Worm (Caenorhabditis elegans): ENCODE data around the gene C06E1.11.
A peak's percentile ranks its signal among the peaks of the same experiment; 100 is the strongest.

The C06E1.11 gene

ce11 chrIII:8589195-8589594, 27.3 kb downstream of the C06E1.11 start, which contains the start of gene fip-3:
Gene fip-3 (minus strand): TSS chrIII:8589488.
- no peak for TF ChIP-seq che-1 (tag; optimal IDR thresholded peaks at IDR 0.05)
- no peak for TF ChIP-seq eyg-1 (tag; optimal IDR thresholded peaks at IDR 0.05)
- no peak for TF ChIP-seq nhr-232 (tag; optimal IDR thresholded peaks at IDR 0.05)
- no peak for TF ChIP-seq ceh-6 (GFP tag; optimal IDR thresholded peaks at IDR 0.05)
- TF ChIP-seq ceh-34 (tag; optimal IDR thresholded peaks at IDR 0.05), result no peak
- no peak for TF ChIP-seq hlh-30 (tag; optimal IDR thresholded peaks at IDR 0.05; ENCODE audit: insufficient read depth)
- TF ChIP-seq madf-2 (tag; optimal IDR thresholded peaks at IDR 0.05), result no peak
- no peak for TF ChIP-seq lin-11 (tag; optimal IDR thresholded peaks at IDR 0.05)
- no peak for TF ChIP-seq elt-4 (tag; optimal IDR thresholded peaks at IDR 0.05)
- TF ChIP-seq F13H6.1 (tag; optimal IDR thresholded peaks at IDR 0.05), result no peak
- TF ChIP-seq tbx-2 (tag; optimal IDR thresholded peaks at IDR 0.05), result no peak

- TF ChIP-seq ceh-2 (tag; optimal IDR thresholded peaks at IDR 0.05) (no peak), hlh-15 (tag; optimal IDR thresholded peaks at IDR 0.05) (no peak), ceh-31 (tag; optimal IDR thresholded peaks at IDR 0.05) (peak; percentile 7), ceh-6 (GFP tag; optimal IDR thresholded peaks at IDR 0.05) (no peak), ceh-34 (tag; optimal IDR thresholded peaks at IDR 0.05) (no peak), pqm-1 (tag; optimal IDR thresholded peaks at IDR 0.05) (no peak), ets-4 (tag; optimal IDR thresholded peaks at IDR 0.05) (no peak), ceh-48 (tag; optimal IDR thresholded peaks at IDR 0.05) (no peak), hlh-6 (tag; optimal IDR thresholded peaks at IDR 0.05) (no peak), unc-42 (tag; optimal IDR thresholded peaks at IDR 0.05) (peak; percentile 95), tbx-7 (tag; optimal IDR thresholded peaks at IDR 0.05) (no peak), madf-2 (tag; optimal IDR thresholded peaks at IDR 0.05) (no peak), syd-9 (tag; optimal IDR thresholded peaks at IDR 0.05) (no peak), nfya-1 (tag; optimal IDR thresholded peaks at IDR 0.05) (peak; percentile 35), lim-6 (tag; optimal IDR thresholded peaks at IDR 0.05) (peak; percentile 35), pha-2 (tag; optimal IDR thresholded peaks at IDR 0.05) (no peak), fkh-10 (GFP tag; optimal IDR thresholded peaks at IDR 0.05) (peak; percentile 27), tbx-2 (tag; optimal IDR thresholded peaks at IDR 0.05) (peak; percentile 19), ceh-18 (tag; optimal IDR thresholded peaks at IDR 0.05) (no peak), ttx-3 (tag; optimal IDR thresholded peaks at IDR 0.05) (no peak), nhr-11 (tag; optimal IDR thresholded peaks at IDR 0.05) (no peak)
These were observed 27.8 kb downstream of the C06E1.11 start, which contains the start of gene glr-1 for ce11 chrIII:8588592-8589153. Gene glr-1 (minus strand): TSS chrIII:8588642.

ce11 chrIII:8580802-8581201, 35.7 kb downstream of the C06E1.11 start, which contains the start of gene doxa-1:
Gene doxa-1 (plus strand): TSS chrIII:8581102.
- TF ChIP-seq nhr-11 (tag; optimal IDR thresholded peaks at IDR 0.05) (no peak), T23F11.4 (GFP tag; optimal IDR thresholded peaks at IDR 0.05) (no peak), pag-3 (tag; optimal IDR thresholded peaks at IDR 0.05; ENCODE audit: borderline replicate concordance) (no peak), ceh-18 (tag; optimal IDR thresholded peaks at IDR 0.05) (no peak), ceh-9 (tag; optimal IDR thresholded peaks at IDR 0.05) (no peak), elt-4 (tag; optimal IDR thresholded peaks at IDR 0.05) (no peak), ama-1 (optimal IDR thresholded peaks at IDR 0.05) (no peak), tbx-7 (tag; optimal IDR thresholded peaks at IDR 0.05) (no peak), hlh-13 (GFP tag; optimal IDR thresholded peaks at IDR 0.05) (no peak), ceh-22 (tag; optimal IDR thresholded peaks at IDR 0.05) (no peak), dmd-4 (tag; optimal IDR thresholded peaks at IDR 0.05; ENCODE audit: borderline replicate concordance) (no peak), pros-1 (tag; optimal IDR thresholded peaks at IDR 0.05) (no peak), fkh-10 (GFP tag; optimal IDR thresholded peaks at IDR 0.05) (no peak), ref-2 (tag; optimal IDR thresholded peaks at IDR 0.05) (no peak), ceh-31 (tag; optimal IDR thresholded peaks at IDR 0.05) (no peak)

- TF ChIP-seq fkh-6 (tag; optimal IDR thresholded peaks at IDR 0.05) (no peak), K02D7.2 (tag; optimal IDR thresholded peaks at IDR 0.05) (no peak), gmeb-2 (tag; optimal IDR thresholded peaks at IDR 0.05) (no peak), ceh-9 (tag; optimal IDR thresholded peaks at IDR 0.05) (no peak), ceh-30 (tag; optimal IDR thresholded peaks at IDR 0.05) (no peak), syd-9 (tag; optimal IDR thresholded peaks at IDR 0.05) (no peak), elt-2 (tag; optimal IDR thresholded peaks at IDR 0.05) (no peak), hlh-6 (tag; optimal IDR thresholded peaks at IDR 0.05) (no peak), elt-4 (tag; optimal IDR thresholded peaks at IDR 0.05) (no peak), ceh-34 (tag; optimal IDR thresholded peaks at IDR 0.05) (no peak), unc-42 (tag; optimal IDR thresholded peaks at IDR 0.05) (no peak)
These were observed 37.1 kb downstream of the C06E1.11 start for ce11 chrIII:8579367-8579766.
